Worm (Caenorhabditis elegans) whole organism, L4/young adult: ENCODE results near the gene K07C5.13.
"Not testable (repeated sequence)": the region's sequence is repeated elsewhere in the genome, so short reads cannot be mapped to it uniquely, and the experiment has no call there.

ENCODE experiments used
- W03F9.2 ChIP-seq: fragments of 150-350 bp; optimal IDR thresholded peaks from 2 replicates; lab custom pipeline; 2014; ENCODE audit warnings: missing biosample characterization, missing genetic modification characterization
- dao-5 ChIP-seq: sonication (generic microtip); optimal IDR thresholded peaks from 2 replicates; lab custom pipeline; 2016; ENCODE audit warnings: missing genotype, missing genetic modification characterization, moderate library complexity, missing compliant biosample characterization
- him-1 ChIP-seq: sonication (generic microtip); optimal IDR thresholded peaks from 2 replicates; lab custom pipeline; 2016; ENCODE audit warnings: missing genotype, missing genetic modification reagents, missing genetic modification characterization, missing compliant biosample characterization

DNA sequence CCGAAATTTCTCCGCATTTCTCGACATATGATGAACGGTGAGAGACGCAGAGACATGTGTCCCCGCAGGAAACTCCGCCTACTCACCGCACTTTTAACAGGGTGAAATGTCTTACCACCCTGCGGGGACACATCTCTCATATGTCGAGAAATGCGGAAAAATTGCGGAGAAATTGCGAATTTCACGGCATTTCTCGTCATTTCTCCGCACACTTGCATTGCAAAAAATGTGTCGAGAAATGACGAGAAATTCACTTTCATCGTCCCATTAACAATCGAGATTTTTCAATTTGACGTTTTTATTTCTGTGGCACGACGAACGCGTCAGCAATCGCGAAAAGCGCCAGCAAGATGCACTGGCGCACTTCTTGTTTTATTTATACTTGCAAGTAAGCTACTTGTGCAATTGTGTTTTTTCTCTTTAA lies at the start of gene K07C5.13:
- TF ChIP-seq him-1; dao-5 (tag; lab: Kevin White, UChicago); W03F9.2 (tag; lab: Kevin White, UChicago): not testable (repeated sequence)
